Worm (Caenorhabditis elegans) whole organism, L1 larva: ENCODE measurements around the gene vwa-8.

Experiments used
- ceh-82 ChIP-seq, 3 experiments: fragments of 150-350 bp in 1 of 3; sonication (generic microtip) in 2 of 3; optimal IDR thresholded peaks; 2 replicates each; lab custom pipeline; 2014 to 2017; ENCODE audit warnings: missing biosample characterization in 3 of 3, missing genetic modification characterization in 3 of 3
- efl-1 ChIP-seq, 4 experiments: fragments of 150-350 bp; optimal IDR thresholded peaks in 3 of 4; peaks in 1 of 4; 1 replicate in 1 of 4; 2 replicates in 3 of 4; lab custom pipeline; 2014; ENCODE audit warnings: missing biosample characterization in 2 of 4, missing genetic modification characterization in 2 of 4, missing genetic modification reagents in 2 of 4

ce11 chrX:13038791-13039190 is 47.5 kb downstream of the vwa-8 start:
- TF ChIP-seq efl-1 (optimal IDR thresholded peaks at IDR 0.05; lab: Kevin White, UChicago) (no peak), efl-1 (GFP tag; optimal IDR thresholded peaks at IDR 0.05 in 1 of 2; lab: Kevin White, UChicago) (peak in 1 of 2 experiments; percentile 85), ceh-82 (tag; optimal IDR thresholded peaks at IDR 0.05; lab: Kevin White, UChicago) (no peak)
